Worm (Caenorhabditis elegans): ENCODE results near the gene M176.5.

Gene M176.5

DNA sequence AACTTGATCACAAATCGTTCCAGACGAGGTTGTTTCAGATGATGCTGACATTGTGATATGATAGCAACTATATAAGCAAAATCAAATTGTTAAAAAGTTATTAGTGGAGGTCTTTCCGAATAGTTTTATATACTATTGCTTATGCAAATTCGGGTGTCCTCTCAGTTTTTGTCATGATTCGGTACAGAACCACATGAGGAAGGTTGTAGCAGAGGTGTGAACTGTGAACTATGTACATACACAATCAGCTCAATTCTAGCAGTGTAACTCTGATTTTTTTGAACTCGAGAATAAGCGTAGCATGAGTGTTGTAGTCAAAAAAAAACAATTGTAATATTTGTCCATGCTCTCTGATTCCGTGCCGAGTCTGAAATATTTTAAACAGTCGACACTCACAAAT lies 24.5 kb downstream of the M176.5 start, which contains the start of gene Y51B9A.6:
TSS of gene Y51B9A.6 (minus strand) at position 101 of the 400 bp plus-strand sequence.
- TF ChIP-seq egl-5 (tag; optimal IDR thresholded peaks at IDR 0.05) = no peak
- TF ChIP-seq tbx-2 (tag; optimal IDR thresholded peaks at IDR 0.05) = no peak
- no peak for TF ChIP-seq nfya-1 (tag; optimal IDR thresholded peaks at IDR 0.05; ENCODE audit: insufficient read depth)
- no peak for TF ChIP-seq nhr-77 (tag; optimal IDR thresholded peaks at IDR 0.05)
- TF ChIP-seq ceh-28 (tag; optimal IDR thresholded peaks at IDR 0.05) = no peak
- no peak for TF ChIP-seq fos-1 (tag; optimal IDR thresholded peaks at IDR 0.05)
- no peak for TF ChIP-seq ZK546.5 (tag; optimal IDR thresholded peaks at IDR 0.05)
- TF ChIP-seq daf-12 (tag; optimal IDR thresholded peaks at IDR 0.05) = no peak
- no peak for TF ChIP-seq eor-1 (tag; optimal IDR thresholded peaks at IDR 0.05)

ce11 chrII:9399746-9400145 lies 27.8 kb downstream of the M176.5 start, which contains the start of gene Y51B9A.7:
Y51B9A.7 (plus strand) TSS chrII:9400046.
- no peak for TF ChIP-seq ceh-9 (tag; optimal IDR thresholded peaks at IDR 0.05)
- no peak for TF ChIP-seq mdl-1 (tag; optimal IDR thresholded peaks at IDR 0.05)
- TF ChIP-seq nhr-43 (tag; optimal IDR thresholded peaks at IDR 0.05; ENCODE audit: poor library complexity, severe bottlenecking) = no peak
- no peak for TF ChIP-seq eor-1 (tag; optimal IDR thresholded peaks at IDR 0.05)
- TF ChIP-seq nhr-67 (tag; optimal IDR thresholded peaks at IDR 0.05) = no peak
- no peak for TF ChIP-seq pha-4 (tag; optimal IDR thresholded peaks at IDR 0.05)
- TF ChIP-seq zag-1 (tag; optimal IDR thresholded peaks at IDR 0.05) = no peak
- TF ChIP-seq ceh-16 (tag; optimal IDR thresholded peaks at IDR 0.05) = no peak

ce11 chrII:9398370-9398901 lies 29.1 kb downstream of the M176.5 start, which contains the start of the genes Y51B9A.14 and Y51B9A.8:
Y51B9A.14 (minus strand) TSS chrII:9398470.
Y51B9A.8 (plus strand) TSS chrII:9398851.
- TF ChIP-seq elt-2 (tag; optimal IDR thresholded peaks at IDR 0.05) (no peak), snpc-4 (tag; optimal IDR thresholded peaks at IDR 0.05) (no peak), nhr-28 (tag; optimal IDR thresholded peaks at IDR 0.05) (no peak), egl-27 (tag; optimal IDR thresholded peaks at IDR 0.05) (no peak), aly-2 (tag; optimal IDR thresholded peaks at IDR 0.05) (no peak), pha-4 (tag; optimal IDR thresholded peaks at IDR 0.05) (no peak), lsy-12 (tag; optimal IDR thresholded peaks at IDR 0.05) (no peak), ztf-11 (tag; optimal IDR thresholded peaks at IDR 0.05) (no peak), nhr-237 (tag; optimal IDR thresholded peaks at IDR 0.05) (no peak), egl-5 (tag; optimal IDR thresholded peaks at IDR 0.05) (no peak), nfya-1 (tag; optimal IDR thresholded peaks at IDR 0.05; ENCODE audit: insufficient read depth) (no peak), nhr-43 (tag; optimal IDR thresholded peaks at IDR 0.05; ENCODE audit: poor library complexity, severe bottlenecking) (no peak), fkh-2 (tag; optimal IDR thresholded peaks at IDR 0.05) (no peak)

DNA sequence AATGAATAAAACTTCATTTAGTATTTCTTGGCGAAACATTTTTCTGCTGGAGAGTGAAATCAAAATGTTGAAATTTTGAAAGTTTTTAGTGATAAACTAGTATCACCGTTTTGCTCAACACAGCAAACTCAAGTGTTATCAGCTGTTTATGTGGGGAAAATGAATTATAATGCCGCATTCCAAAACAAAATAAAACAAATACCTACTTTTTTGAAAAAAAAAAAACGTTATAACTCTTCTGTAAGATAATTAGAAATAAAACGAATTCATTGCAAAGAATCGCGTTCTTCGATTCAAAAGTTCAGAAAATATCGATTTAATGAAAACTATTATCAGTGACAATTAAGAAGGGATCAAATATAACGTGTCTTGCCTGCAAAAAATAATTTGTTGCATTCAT lies 30.0 kb downstream of the M176.5 start, which contains the start of gene Y51B9A.9:
TSS of gene Y51B9A.9 (minus strand) at position 101 of the 400 bp plus-strand sequence.
- TF ChIP-seq elt-2 (tag; optimal IDR thresholded peaks at IDR 0.05) (peak; percentile 22), ceh-9 (tag; optimal IDR thresholded peaks at IDR 0.05) (no peak)

- TF ChIP-seq nhr-237 (tag; optimal IDR thresholded peaks at IDR 0.05) (no peak), unc-39 (tag; optimal IDR thresholded peaks at IDR 0.05) (no peak), R02D3.7 (tag; optimal IDR thresholded peaks at IDR 0.05) (no peak), ceh-28 (tag; optimal IDR thresholded peaks at IDR 0.05) (no peak), egl-5 (tag; optimal IDR thresholded peaks at IDR 0.05) (no peak), ceh-9 (tag; optimal IDR thresholded peaks at IDR 0.05) (no peak), lin-15B (tag; optimal IDR thresholded peaks at IDR 0.05) (no peak), jun-1 (tag; optimal IDR thresholded peaks at IDR 0.05) (no peak), skn-1 (tag; optimal IDR thresholded peaks at IDR 0.05) (no peak), fos-1 (tag; optimal IDR thresholded peaks at IDR 0.05) (no peak), nhr-43 (tag; optimal IDR thresholded peaks at IDR 0.05; ENCODE audit: poor library complexity, severe bottlenecking) (no peak), ZK546.5 (tag; optimal IDR thresholded peaks at IDR 0.05) (no peak), ceh-82 (tag; optimal IDR thresholded peaks at IDR 0.05) (no peak), sea-2 (GFP tag; optimal IDR thresholded peaks at IDR 0.05) (no peak)
Observed at ce11 chrII:9392724-9393123, 34.8 kb downstream of the M176.5 start, which contains the start of gene lido-17. lido-17 (minus strand) TSS chrII:9392824.

Measured in whole organism, L3 larva.